Worm (Caenorhabditis elegans): ENCODE measurements around the gene F40G12.4.

DNA sequence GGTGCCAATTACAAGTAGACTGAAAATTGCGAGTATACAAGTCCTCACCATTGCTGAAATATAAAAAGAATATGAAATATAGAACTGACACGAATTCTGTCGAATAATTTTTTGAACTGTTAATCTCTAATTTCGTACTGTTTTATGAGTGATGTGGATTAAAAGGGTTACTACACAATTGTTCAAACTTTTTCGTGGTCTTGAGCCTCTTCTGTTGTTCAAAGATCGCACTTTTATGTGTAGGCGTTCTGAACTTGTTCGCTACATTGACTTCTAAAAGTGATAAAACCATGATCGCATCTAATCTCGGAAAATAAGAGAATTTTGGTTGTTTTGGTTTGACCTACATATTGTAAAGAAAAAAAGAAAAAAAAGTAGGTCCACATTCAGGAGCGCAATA lies 20.5 kb downstream of the F40G12.4 start, which contains the start of gene K02E11.4:
- TF ChIP-seq him-1 (tag; optimal IDR thresholded peaks at IDR 0.05) (no peak), W03F9.2 (tag; optimal IDR thresholded peaks at IDR 0.05) (no peak), dao-5 (tag; optimal IDR thresholded peaks at IDR 0.05) (no peak)
